Worm (Caenorhabditis elegans): Measurements from ENCODE around the gene rig-1.

The rig-1 gene

DNA sequence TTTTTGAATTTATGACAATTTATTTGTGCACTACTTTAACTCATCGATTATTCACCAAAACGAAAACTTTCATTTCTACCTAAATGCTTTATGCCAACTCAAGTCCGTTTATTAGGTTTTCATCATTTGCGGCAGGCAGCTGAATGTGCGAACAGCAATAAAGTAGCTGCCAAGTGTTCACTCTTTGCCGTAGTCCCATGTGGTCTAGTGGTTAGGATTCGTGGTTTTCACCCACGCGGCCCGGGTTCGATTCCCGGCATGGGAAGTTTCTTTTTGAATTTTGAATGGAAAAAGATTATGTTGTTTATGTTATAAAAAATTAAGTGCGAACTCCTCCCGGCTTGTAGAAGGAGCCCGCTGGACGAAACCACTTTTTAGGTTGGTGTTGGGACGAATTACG, 14.1 kb upstream of the rig-1 start:
- TF ChIP-seq nhr-19 (GFP tag; conservative IDR thresholded peaks at IDR 0.05) (0 out of 2 replicates have a peak, but pooled peaks have one; percentile 7), lin-14 (GFP tag; optimal IDR thresholded peaks at IDR 0.05) (peak; percentile 21), blmp-1 (tag; optimal IDR thresholded peaks at IDR 0.05) (no peak), lin-35 (GFP tag; optimal IDR thresholded peaks at IDR 0.05) (peak in 1 of 2 experiments; percentile 23), fkh-4 (tag; optimal IDR thresholded peaks at IDR 0.05; ENCODE audit: borderline replicate concordance) (no peak), lir-3 (tag; optimal IDR thresholded peaks at IDR 0.05; ENCODE audit: poor library complexity) (no peak), rnt-1 (tag; optimal IDR thresholded peaks at IDR 0.05) (peak; percentile 32), nhr-77 (tag; optimal IDR thresholded peaks at IDR 0.05) (peak; percentile 26), C16A3.4 (tag; optimal IDR thresholded peaks at IDR 0.05) (peak; percentile 38), efl-1 (optimal IDR thresholded peaks at IDR 0.05) (no peak), efl-1 (GFP tag; optimal IDR thresholded peaks at IDR 0.05 in 1 of 2) (peak in 1 of 2 experiments; percentile 6), nhr-85 (tag) (no peak), mdl-1 (tag; optimal IDR thresholded peaks at IDR 0.05) (peak in 1 of 2 experiments; percentile 39), hpl-2 (GFP tag; optimal IDR thresholded peaks at IDR 0.05) (no peak), snu-23 (GFP tag; optimal IDR thresholded peaks at IDR 0.05) (peak; percentile 53), ztf-4 (tag; optimal IDR thresholded peaks at IDR 0.05) (no peak), mep-1 (tag; optimal IDR thresholded peaks at IDR 0.05) (peak; percentile 5), nhr-90 (tag; optimal IDR thresholded peaks at IDR 0.05; ENCODE audit: poor library complexity) (peak; percentile 29), lsy-2 (tag; optimal IDR thresholded peaks at IDR 0.05) (peak in 1 of 2 experiments; percentile 14), nhr-237 (tag; optimal IDR thresholded peaks at IDR 0.05) (no peak), nhr-20 (tag; optimal IDR thresholded peaks at IDR 0.05) (peak; percentile 45), nhr-71 (tag; optimal IDR thresholded peaks at IDR 0.05) (peak; percentile 31)

DNA sequence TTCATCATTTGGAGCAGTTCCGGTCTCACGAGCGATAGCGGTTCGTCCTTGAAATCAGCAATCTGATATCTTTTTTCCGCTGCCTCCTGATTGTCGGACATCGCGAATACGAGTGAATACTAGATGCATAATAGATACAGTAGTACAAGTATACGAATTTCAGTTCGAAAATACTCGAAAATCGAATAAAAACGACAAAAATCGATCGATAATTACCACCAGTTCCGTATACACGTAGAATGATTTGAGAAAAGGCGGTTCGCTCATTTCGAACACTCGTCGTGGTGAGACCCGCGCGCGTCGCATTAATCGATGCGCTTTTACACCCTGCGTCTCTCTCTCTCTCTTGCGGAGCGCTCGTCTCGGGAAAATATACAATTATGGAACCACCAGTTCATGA, 13.4 kb upstream of the rig-1 start, which contains the start of gene F12D9.2:
F12D9.2 (minus strand) TSS at position 101 of the 400 bp plus-strand sequence.
- TF ChIP-seq nhr-85 (tag) (peak; percentile 2), unc-98 (GFP tag; IDR thresholded peaks at IDR 0.05) (no peak)

ce11 chrX:8648582-8648981, 11.8 kb upstream of the rig-1 start:
- no peak for TF ChIP-seq rnt-1 (tag; optimal IDR thresholded peaks at IDR 0.05)
- no peak for TF ChIP-seq nhr-90 (tag; optimal IDR thresholded peaks at IDR 0.05; ENCODE audit: poor library complexity)
- TF ChIP-seq ztf-11 (tag; optimal IDR thresholded peaks at IDR 0.05): no peak
- TF ChIP-seq snpc-4 (tag; optimal IDR thresholded peaks at IDR 0.05): no peak
- TF ChIP-seq ztf-4 (tag; optimal IDR thresholded peaks at IDR 0.05): no peak
- no peak for TF ChIP-seq unc-98 (GFP tag; IDR thresholded peaks at IDR 0.05)

- no peak for TF ChIP-seq sptf-1 (tag; optimal IDR thresholded peaks at IDR 0.05)
- no peak for TF ChIP-seq lin-13 (GFP tag; optimal IDR thresholded peaks at IDR 0.05)
- peak; percentile 42 for TF ChIP-seq nhr-47 (tag; optimal IDR thresholded peaks at IDR 0.05)
- peak; percentile 7 for TF ChIP-seq efl-3 (GFP tag; optimal IDR thresholded peaks at IDR 0.05)
- TF ChIP-seq unc-30 (tag; optimal IDR thresholded peaks at IDR 0.05): no peak
- no peak for TF ChIP-seq egl-13 (tag; optimal IDR thresholded peaks at IDR 0.05)
- TF ChIP-seq nhr-20 (tag; optimal IDR thresholded peaks at IDR 0.05): peak; percentile 13
- TF ChIP-seq snu-23 (GFP tag; optimal IDR thresholded peaks at IDR 0.05): peak; percentile 39
- TF ChIP-seq irx-1 (tag; optimal IDR thresholded peaks at IDR 0.05): no peak
- TF ChIP-seq elt-2 (tag; optimal IDR thresholded peaks at IDR 0.05): peak; percentile 2
- TF ChIP-seq blmp-1 (tag; optimal IDR thresholded peaks at IDR 0.05): no peak
- TF ChIP-seq lin-35 (GFP tag; optimal IDR thresholded peaks at IDR 0.05): peak in 1 of 2 experiments; percentile 25
- TF ChIP-seq dsc-1 (tag; optimal IDR thresholded peaks at IDR 0.05): no peak
- no peak for TF ChIP-seq mef-2 (tag; optimal IDR thresholded peaks at IDR 0.05)
- TF ChIP-seq lsy-2 (tag; optimal IDR thresholded peaks at IDR 0.05): no peak
- TF ChIP-seq skn-1 (tag; optimal IDR thresholded peaks at IDR 0.05): no peak
- no peak for TF ChIP-seq snpc-4 (tag; optimal IDR thresholded peaks at IDR 0.05)
- TF ChIP-seq ztf-11 (tag; optimal IDR thresholded peaks at IDR 0.05): no peak
- TF ChIP-seq unc-98 (GFP tag; IDR thresholded peaks at IDR 0.05): no peak
- TF ChIP-seq nhr-71 (tag; optimal IDR thresholded peaks at IDR 0.05): peak; percentile 50
- TF ChIP-seq rnt-1 (tag; optimal IDR thresholded peaks at IDR 0.05): peak; percentile 42
- no peak for TF ChIP-seq C16A3.4 (tag; optimal IDR thresholded peaks at IDR 0.05)
- TF ChIP-seq Y116A8C.19 (tag; optimal IDR thresholded peaks at IDR 0.05; ENCODE audit: borderline replicate concordance): no peak
- TF ChIP-seq elt-3 (tag; optimal IDR thresholded peaks at IDR 0.05): peak in 1 of 6 experiments; percentile 6
- peak; percentile 23; the same call in 1 of the 2 replicates for TF ChIP-seq nhr-19 (GFP tag; conservative IDR thresholded peaks at IDR 0.05)
- TF ChIP-seq ces-1 (GFP tag; optimal IDR thresholded peaks at IDR 0.05): no peak
- no peak for TF ChIP-seq fkh-8 (tag; optimal IDR thresholded peaks at IDR 0.05)
- TF ChIP-seq C04F5.9 (tag; optimal IDR thresholded peaks at IDR 0.05): no peak
- TF ChIP-seq nhr-90 (tag; optimal IDR thresholded peaks at IDR 0.05; ENCODE audit: poor library complexity): peak; percentile 33
These were observed 9.9 kb upstream of the rig-1 start for ce11 chrX:8650535-8650934.

Data from whole organism, L1 larva.